Worm (Caenorhabditis elegans): ENCODE measurements around the gene str-32.
A peak's percentile ranks its signal among the peaks of the same experiment; 100 is the strongest.

str-32 gene

ce11 chrV:4860525-4860924, 20.8 kb downstream of the str-32 start:
- TF ChIP-seq pqm-1 (tag; optimal IDR thresholded peaks at IDR 0.05) (no peak), zag-1 (tag; optimal IDR thresholded peaks at IDR 0.05) (no peak), nfya-1 (tag; optimal IDR thresholded peaks at IDR 0.05; ENCODE audit: insufficient read depth) (peak; percentile 53), nhr-25 (tag; optimal IDR thresholded peaks at IDR 0.05) (peak; percentile 7), nhr-23 (tag; optimal IDR thresholded peaks at IDR 0.05) (peak; percentile 1), hmg-11 (tag; optimal IDR thresholded peaks at IDR 0.05) (peak; percentile 30)

- TF ChIP-seq tbx-2 (tag; optimal IDR thresholded peaks at IDR 0.05) (no peak), elt-1 (tag; optimal IDR thresholded peaks at IDR 0.05) (no peak), nhr-28 (tag; optimal IDR thresholded peaks at IDR 0.05) (no peak), lin-39 (tag; optimal IDR thresholded peaks at IDR 0.05) (no peak), nhr-77 (tag; optimal IDR thresholded peaks at IDR 0.05) (no peak), hmg-11 (tag; optimal IDR thresholded peaks at IDR 0.05) (no peak), fkh-2 (tag; optimal IDR thresholded peaks at IDR 0.05) (no peak), ztf-11 (tag; optimal IDR thresholded peaks at IDR 0.05) (no peak), nhr-25 (tag; optimal IDR thresholded peaks at IDR 0.05) (no peak), ztf-4 (tag; optimal IDR thresholded peaks at IDR 0.05) (no peak), nhr-237 (tag; optimal IDR thresholded peaks at IDR 0.05) (no peak)
Observed at ce11 chrV:4857561-4857960, 23.7 kb downstream of the str-32 start.

- TF ChIP-seq zag-1 (tag; optimal IDR thresholded peaks at IDR 0.05) (no peak), ceh-28 (tag; optimal IDR thresholded peaks at IDR 0.05) (no peak), ceh-82 (tag; optimal IDR thresholded peaks at IDR 0.05) (no peak), nhr-12 (tag; optimal IDR thresholded peaks at IDR 0.05) (no peak), lsy-12 (tag; optimal IDR thresholded peaks at IDR 0.05) (no peak), ZK546.5 (tag; optimal IDR thresholded peaks at IDR 0.05) (no peak), pqm-1 (tag; optimal IDR thresholded peaks at IDR 0.05) (no peak), egl-5 (tag; optimal IDR thresholded peaks at IDR 0.05) (no peak), daf-12 (tag; optimal IDR thresholded peaks at IDR 0.05) (no peak), eor-1 (tag; optimal IDR thresholded peaks at IDR 0.05) (no peak), nhr-28 (tag; optimal IDR thresholded peaks at IDR 0.05) (no peak), unc-62 (GFP tag; optimal IDR thresholded peaks at IDR 0.05) (no peak), sea-2 (GFP tag; optimal IDR thresholded peaks at IDR 0.05) (no peak), tbx-2 (tag; optimal IDR thresholded peaks at IDR 0.05) (no peak), ceh-9 (tag; optimal IDR thresholded peaks at IDR 0.05) (no peak), jun-1 (tag; optimal IDR thresholded peaks at IDR 0.05) (no peak)
Observed at ce11 chrV:4851969-4852368, 29.3 kb downstream of the str-32 start.

ce11 chrV:4851138-4851537, 30.1 kb downstream of the str-32 start, which contains the start of gene nex-4:
TSS of gene nex-4 (plus strand) at chrV:4851438.
- no peak for TF ChIP-seq pqm-1 (tag; optimal IDR thresholded peaks at IDR 0.05)
- no peak for TF ChIP-seq ama-1 (optimal IDR thresholded peaks at IDR 0.05)
- TF ChIP-seq nhr-67 (tag; optimal IDR thresholded peaks at IDR 0.05): no peak
- no peak for TF ChIP-seq mml-1 (tag; optimal IDR thresholded peaks at IDR 0.05)
- no peak for TF ChIP-seq nhr-237 (tag; optimal IDR thresholded peaks at IDR 0.05)
- TF ChIP-seq nhr-76 (tag; optimal IDR thresholded peaks at IDR 0.05): no peak
- no peak for TF ChIP-seq unc-39 (tag; optimal IDR thresholded peaks at IDR 0.05)
- no peak for TF ChIP-seq mdl-1 (tag; optimal IDR thresholded peaks at IDR 0.05)
- no peak for TF ChIP-seq ceh-16 (tag; optimal IDR thresholded peaks at IDR 0.05)
- no peak for TF ChIP-seq nhr-43 (tag; optimal IDR thresholded peaks at IDR 0.05; ENCODE audit: poor library complexity, severe bottlenecking)
- TF ChIP-seq pha-4 (tag; optimal IDR thresholded peaks at IDR 0.05): no peak
- no peak for TF ChIP-seq lin-15B (tag; optimal IDR thresholded peaks at IDR 0.05)

- TF ChIP-seq ztf-11 (tag; optimal IDR thresholded peaks at IDR 0.05) (no peak), nhr-28 (tag; optimal IDR thresholded peaks at IDR 0.05) (no peak), elt-1 (tag; optimal IDR thresholded peaks at IDR 0.05) (no peak), fos-1 (tag; optimal IDR thresholded peaks at IDR 0.05) (no peak), ztf-4 (tag; optimal IDR thresholded peaks at IDR 0.05) (no peak), ceh-9 (tag; optimal IDR thresholded peaks at IDR 0.05) (no peak)
Observed at ce11 chrV:4850446-4850845, 30.8 kb downstream of the str-32 start.
